Worm (Caenorhabditis elegans): ENCODE measurements around the gene tbb-1.

- no peak for TF ChIP-seq tab-1 (GFP tag; IDR thresholded peaks at IDR 0.05)
- no peak for TF ChIP-seq ref-1 (GFP tag; conservative IDR thresholded peaks at IDR 0.05)
- no peak for TF ChIP-seq cog-1 (tag; optimal IDR thresholded peaks at IDR 0.05)
- no peak for TF ChIP-seq ztf-29 (GFP tag; IDR thresholded peaks at IDR 0.05)
- TF ChIP-seq ztf-23 (GFP tag; IDR thresholded peaks at IDR 0.05): no peak
- no peak for TF ChIP-seq flt-1 (GFP tag; IDR thresholded peaks at IDR 0.05)
- no peak for TF ChIP-seq klf-2 (GFP tag; conservative IDR thresholded peaks at IDR 0.05)
- no peak for TF ChIP-seq T22C8.4 (GFP tag; IDR thresholded peaks at IDR 0.05)
These were observed 2.8 kb downstream of the tbb-1 start, which contains the start of gene smap-1 for ce11 chrIII:10739455-10739854.
